Fruit fly (Drosophila melanogaster): ENCODE data around the gene Cyp28d2.

Cyp28d2 gene

dm6 chr2L:5254105-5254711 lies 47.1 kb downstream of the Cyp28d2 start:
- TF ChIP-seq Dif (GFP tag; optimal IDR thresholded peaks at IDR 0.05; ENCODE audit: partially characterized antibody), result no peak
- no peak for TF ChIP-seq usp (GFP tag; optimal IDR thresholded peaks at IDR 0.05)
- peak; percentile 93 for TF ChIP-seq CG32264 (GFP tag; optimal IDR thresholded peaks at IDR 0.05)
- TF ChIP-seq lola (GFP tag; optimal IDR thresholded peaks at IDR 0.05), result no peak
- TF ChIP-seq N (GFP tag; optimal IDR thresholded peaks at IDR 0.05), result no peak
- no peak for TF ChIP-seq pan (optimal IDR thresholded peaks at IDR 0.05)
- TF ChIP-seq woc (GFP tag; optimal IDR thresholded peaks at IDR 0.05), result peak; percentile 95
- TF ChIP-seq GATAd (GFP tag; optimal IDR thresholded peaks at IDR 0.05), result no peak
- TF ChIP-seq rgr (GFP tag; optimal IDR thresholded peaks at IDR 0.05), result peak; percentile 95
- no peak for TF ChIP-seq Vsx2 (GFP tag; optimal IDR thresholded peaks at IDR 0.05; ENCODE audit: partially characterized antibody)
- peak; percentile 97 for TF ChIP-seq fru (GFP tag; optimal IDR thresholded peaks at IDR 0.05)
- peak; percentile 95 for TF ChIP-seq HLH106 (tag; optimal IDR thresholded peaks at IDR 0.05)
- TF ChIP-seq tai (GFP tag; optimal IDR thresholded peaks at IDR 0.05), result peak; percentile 87
- peak; percentile 95 for TF ChIP-seq Hnf4 (GFP tag; optimal IDR thresholded peaks at IDR 0.05)
- TF ChIP-seq psq (GFP tag; optimal IDR thresholded peaks at IDR 0.05), result peak; percentile 91
- no peak for TF ChIP-seq Hr83 (GFP tag; optimal IDR thresholded peaks at IDR 0.05; ENCODE audit: poor library complexity, severe bottlenecking)
- peak; percentile 96 for TF ChIP-seq h (GFP tag; optimal IDR thresholded peaks at IDR 0.05)
- no peak for TF ChIP-seq sv (GFP tag; optimal IDR thresholded peaks at IDR 0.05)
- TF ChIP-seq jim (GFP tag; optimal IDR thresholded peaks at IDR 0.05), result no peak
- peak; percentile 7 for TF ChIP-seq Mio (GFP tag; optimal IDR thresholded peaks at IDR 0.05)
- TF ChIP-seq dmrt93B (GFP tag; optimal IDR thresholded peaks at IDR 0.05), result peak; percentile 89
- TF ChIP-seq Sp1 (GFP tag; optimal IDR thresholded peaks at IDR 0.05), result peak; percentile 96
- peak; percentile 96 for TF ChIP-seq OdsH (GFP tag; optimal IDR thresholded peaks at IDR 0.05)
- no peak for TF ChIP-seq Dfd (GFP tag; optimal IDR thresholded peaks at IDR 0.05)
- peak; percentile 72 for TF ChIP-seq CG9705 (GFP tag; optimal IDR thresholded peaks at IDR 0.05)
- peak; percentile 74 to 97 for TF ChIP-seq foxo (GFP tag; optimal IDR thresholded peaks at IDR 0.05)
- peak; percentile 96 for TF ChIP-seq ey (GFP tag; optimal IDR thresholded peaks at IDR 0.05)
- TF ChIP-seq CrebA (GFP tag; optimal IDR thresholded peaks at IDR 0.05; ENCODE audit: borderline replicate concordance), result peak; percentile 80
- TF ChIP-seq br (GFP tag; optimal IDR thresholded peaks at IDR 0.05), result peak; percentile 96
- no peak for TF ChIP-seq dl (GFP tag; optimal IDR thresholded peaks at IDR 0.05; ENCODE audit: insufficient read depth in 1 of 2, partially characterized antibody in 2 of 2)
- peak; percentile 92 for TF ChIP-seq brk (GFP tag; optimal IDR thresholded peaks at IDR 0.05)
- TF ChIP-seq Jra (GFP tag; optimal IDR thresholded peaks at IDR 0.05), result peak; percentile 82
- no peak for TF ChIP-seq Myc (optimal IDR thresholded peaks at IDR 0.05)
- TF ChIP-seq Abd-B (GFP tag; optimal IDR thresholded peaks at IDR 0.05), result no peak
- TF ChIP-seq dsf (GFP tag; optimal IDR thresholded peaks at IDR 0.05; ENCODE audit: borderline replicate concordance), result peak; percentile 76
- peak; percentile 92 for TF ChIP-seq sage (GFP tag; optimal IDR thresholded peaks at IDR 0.05)
- TF ChIP-seq Hr78 (GFP tag; optimal IDR thresholded peaks at IDR 0.05), result no peak
- peak; percentile 10 for TF ChIP-seq Rel (GFP tag; optimal IDR thresholded peaks at IDR 0.05)
- peak; percentile 60 for TF ChIP-seq Rel (tag; optimal IDR thresholded peaks at IDR 0.05)

dm6 chr2L:5256036-5256846 lies 49.2 kb downstream of the Cyp28d2 start:
- peak; percentile 95 for TF ChIP-seq h (GFP tag; optimal IDR thresholded peaks at IDR 0.05)
- peak; percentile 34 for TF ChIP-seq dmrt93B (GFP tag; optimal IDR thresholded peaks at IDR 0.05)
- no peak for TF ChIP-seq lola (GFP tag; optimal IDR thresholded peaks at IDR 0.05)
- peak; percentile 86 for TF ChIP-seq rgr (GFP tag; optimal IDR thresholded peaks at IDR 0.05)
- TF ChIP-seq foxo (GFP tag; optimal IDR thresholded peaks at IDR 0.05), result peak; percentile 24 to 85
- TF ChIP-seq usp (GFP tag; optimal IDR thresholded peaks at IDR 0.05), result no peak
- peak; percentile 80 for TF ChIP-seq CrebA (GFP tag; optimal IDR thresholded peaks at IDR 0.05; ENCODE audit: borderline replicate concordance)
- TF ChIP-seq Hr78 (GFP tag; optimal IDR thresholded peaks at IDR 0.05), result no peak
- TF ChIP-seq ey (GFP tag; optimal IDR thresholded peaks at IDR 0.05), result peak; percentile 86
- TF ChIP-seq pan (optimal IDR thresholded peaks at IDR 0.05), result no peak
- peak; percentile 3 for TF ChIP-seq GATAd (GFP tag; optimal IDR thresholded peaks at IDR 0.05)
- peak; percentile 69 for TF ChIP-seq Sp1 (GFP tag; optimal IDR thresholded peaks at IDR 0.05)
- TF ChIP-seq CG32264 (GFP tag; optimal IDR thresholded peaks at IDR 0.05), result no peak
- no peak for TF ChIP-seq dl (GFP tag; optimal IDR thresholded peaks at IDR 0.05; ENCODE audit: insufficient read depth in 1 of 2, partially characterized antibody in 2 of 2)
- no peak for TF ChIP-seq Vsx2 (GFP tag; optimal IDR thresholded peaks at IDR 0.05; ENCODE audit: partially characterized antibody)
- peak; percentile 50 for TF ChIP-seq Rel (GFP tag; optimal IDR thresholded peaks at IDR 0.05)
- peak; percentile 60 for TF ChIP-seq Rel (tag; optimal IDR thresholded peaks at IDR 0.05)
- peak; percentile 92 for TF ChIP-seq Hr83 (GFP tag; optimal IDR thresholded peaks at IDR 0.05; ENCODE audit: poor library complexity, severe bottlenecking)
- peak; percentile 69 for TF ChIP-seq woc (GFP tag; optimal IDR thresholded peaks at IDR 0.05)
- TF ChIP-seq N (GFP tag; optimal IDR thresholded peaks at IDR 0.05), result no peak
- peak; percentile 60 for TF ChIP-seq sage (GFP tag; optimal IDR thresholded peaks at IDR 0.05)
- TF ChIP-seq OdsH (GFP tag; optimal IDR thresholded peaks at IDR 0.05), result peak; percentile 75
- no peak for TF ChIP-seq sv (GFP tag; optimal IDR thresholded peaks at IDR 0.05)
- TF ChIP-seq Hnf4 (GFP tag; optimal IDR thresholded peaks at IDR 0.05), result peak; percentile 78
- peak; percentile 71 for TF ChIP-seq brk (GFP tag; optimal IDR thresholded peaks at IDR 0.05)
- no peak for TF ChIP-seq Mio (GFP tag; optimal IDR thresholded peaks at IDR 0.05)
- TF ChIP-seq Dfd (GFP tag; optimal IDR thresholded peaks at IDR 0.05), result no peak
- TF ChIP-seq Abd-B (GFP tag; optimal IDR thresholded peaks at IDR 0.05), result no peak
- peak; percentile 77 for TF ChIP-seq HLH106 (tag; optimal IDR thresholded peaks at IDR 0.05)
- peak; percentile 19 for TF ChIP-seq CG9705 (GFP tag; optimal IDR thresholded peaks at IDR 0.05)
- TF ChIP-seq Myc (optimal IDR thresholded peaks at IDR 0.05), result no peak
- TF ChIP-seq Jra (GFP tag; optimal IDR thresholded peaks at IDR 0.05), result peak; percentile 25
- TF ChIP-seq jim (GFP tag; optimal IDR thresholded peaks at IDR 0.05), result peak; percentile 35
- peak; percentile 40 for TF ChIP-seq dsf (GFP tag; optimal IDR thresholded peaks at IDR 0.05; ENCODE audit: borderline replicate concordance)
- peak; percentile 68 for TF ChIP-seq psq (GFP tag; optimal IDR thresholded peaks at IDR 0.05)
- TF ChIP-seq fru (GFP tag; optimal IDR thresholded peaks at IDR 0.05), result peak; percentile 86
- TF ChIP-seq Dif (GFP tag; optimal IDR thresholded peaks at IDR 0.05; ENCODE audit: partially characterized antibody), result no peak
- TF ChIP-seq br (GFP tag; optimal IDR thresholded peaks at IDR 0.05), result peak; percentile 76
- TF ChIP-seq tai (GFP tag; optimal IDR thresholded peaks at IDR 0.05), result peak; percentile 78

All from whole organism, wandering third instar larva.